Worm (Caenorhabditis elegans): ENCODE data around the gene math-48.

- TF ChIP-seq grh-1 (GFP tag; IDR thresholded peaks at IDR 0.05) = no peak
- no peak for TF ChIP-seq irx-1 (tag; optimal IDR thresholded peaks at IDR 0.05)
- no peak for TF ChIP-seq lin-13 (GFP tag; optimal IDR thresholded peaks at IDR 0.05)
These were observed 44.3 kb downstream of the math-48 start, which contains the start of gene math-23 for ce11 chrII:1901981-1902380.

All from whole organism, L1 larva.